Worm (Caenorhabditis elegans): ENCODE results near the gene ZK856.7.

- no peak for TF ChIP-seq ztf-29 (GFP tag; IDR thresholded peaks at IDR 0.05)
- TF ChIP-seq med-1 (GFP tag; optimal IDR thresholded peaks at IDR 0.05; ENCODE audit: insufficient read depth), result no peak
- no peak for TF ChIP-seq flt-1 (GFP tag; IDR thresholded peaks at IDR 0.05)
- TF ChIP-seq tab-1 (GFP tag; IDR thresholded peaks at IDR 0.05), result no peak
- TF ChIP-seq cog-1 (tag; optimal IDR thresholded peaks at IDR 0.05), result no peak
- TF ChIP-seq ref-1 (GFP tag; conservative IDR thresholded peaks at IDR 0.05), result no peak
- no peak for TF ChIP-seq T22C8.4 (GFP tag; IDR thresholded peaks at IDR 0.05)
- TF ChIP-seq ztf-23 (GFP tag; IDR thresholded peaks at IDR 0.05), result no peak
Observed at ce11 chrV:10220605-10221004, 18.7 kb downstream of the ZK856.7 start, which contains the start of gene C12D8.13.
